Worm (Caenorhabditis elegans) whole organism, L2 larva: Measurements from ENCODE around the gene helq-1.

Experiments
- ZK546.5 ChIP-seq: sonication (generic microtip); optimal IDR thresholded peaks from 2 replicates; lab custom pipeline; 2017; ENCODE audit warnings: missing biosample characterization, missing genetic modification characterization
- aly-2 ChIP-seq: fragments of 150-350 bp; optimal IDR thresholded peaks from 2 replicates; lab custom pipeline; 2014; ENCODE audit warnings: missing biosample characterization, missing genetic modification characterization
- crh-2 ChIP-seq: sonication (generic microtip); optimal IDR thresholded peaks from 2 replicates; lab custom pipeline; 2017; ENCODE audit warnings: missing biosample characterization, missing genetic modification characterization
- elt-1 ChIP-seq: fragments of 150-350 bp; optimal IDR thresholded peaks from 2 replicates; lab custom pipeline; 2014; ENCODE audit warnings: missing biosample characterization, missing genetic modification characterization
- nhr-237 ChIP-seq: fragments of 150-350 bp; optimal IDR thresholded peaks from 2 replicates; lab custom pipeline; 2014; ENCODE audit warnings: missing biosample characterization, missing genetic modification characterization

DNA sequence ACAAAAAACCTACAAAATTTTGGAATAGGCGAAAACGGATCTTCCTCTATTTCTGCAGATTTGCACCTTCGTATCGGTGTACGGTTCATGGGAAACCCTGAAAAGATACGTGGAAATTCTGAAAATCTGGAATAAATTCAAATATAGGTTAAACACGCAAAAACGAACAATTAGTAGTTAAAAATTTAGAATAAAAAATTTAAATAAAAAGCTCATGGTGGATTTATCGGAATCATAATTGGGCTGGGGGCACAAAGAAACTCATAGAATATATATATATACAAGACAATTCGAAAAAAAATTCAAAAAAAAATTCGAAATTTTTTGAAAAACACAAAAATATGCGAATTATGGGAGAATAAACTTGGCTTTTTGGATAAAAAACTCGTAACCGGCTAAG is at the start of gene helq-1:
- no peak for TF ChIP-seq aly-2 (tag; lab: Kevin White, UChicago)
- no peak for TF ChIP-seq nhr-237 (tag; lab: Kevin White, UChicago)
- TF ChIP-seq crh-2 (tag; lab: Kevin White, UChicago), result no peak
- TF ChIP-seq ZK546.5 (tag; lab: Kevin White, UChicago), result no peak
- TF ChIP-seq elt-1 (tag; lab: Kevin White, UChicago), result no peak
